Fruit fly (Drosophila melanogaster): ENCODE results near the gene CG5171.

dm6 chr2L:7436492-7437324 is 35.6 kb downstream of the CG5171 start:
- TF ChIP-seq Dfd (GFP tag; optimal IDR thresholded peaks at IDR 0.05) (no peak), Myc (optimal IDR thresholded peaks at IDR 0.05) (no peak), HLH106 (tag; optimal IDR thresholded peaks at IDR 0.05) (peak; percentile 39), h (GFP tag; optimal IDR thresholded peaks at IDR 0.05) (peak; percentile 49), Hr83 (GFP tag; optimal IDR thresholded peaks at IDR 0.05; ENCODE audit: poor library complexity, severe bottlenecking) (peak; percentile 96), Dif (GFP tag; optimal IDR thresholded peaks at IDR 0.05; ENCODE audit: partially characterized antibody) (no peak), usp (GFP tag; optimal IDR thresholded peaks at IDR 0.05) (no peak), pan (optimal IDR thresholded peaks at IDR 0.05) (no peak), woc (GFP tag; optimal IDR thresholded peaks at IDR 0.05) (no peak), fru (GFP tag; optimal IDR thresholded peaks at IDR 0.05) (peak; percentile 37)
